Worm (Caenorhabditis elegans) whole organism, mixed stage, embryonic: ENCODE results near the gene lgc-48.

ENCODE experiments used
- M03D4.4 ChIP-seq: sonication (generic microtip); optimal IDR thresholded peaks from 2 replicates; lab custom pipeline; 2017; ENCODE audit warnings: mild to moderate bottlenecking, missing genetic modification characterization, missing compliant biosample characterization
- bed-3 ChIP-seq: fragments of 200-800 bp; sonication (Bioruptor generic); optimal IDR thresholded peaks from 3 replicates; lab custom pipeline; 2018; ENCODE audit warnings: mild to moderate bottlenecking, missing genetic modification characterization, moderate library complexity, missing compliant biosample characterization
- blmp-1 ChIP-seq: fragments of 150-350 bp; optimal IDR thresholded peaks from 2 replicates; lab custom pipeline; 2014; ENCODE audit warnings: missing biosample characterization, missing genetic modification characterization
- ceh-39 ChIP-seq: fragments of 150-350 bp; optimal IDR thresholded peaks from 2 replicates; lab custom pipeline; 2014; ENCODE audit warnings: missing biosample characterization, missing genetic modification characterization
- ceh-43 ChIP-seq: fragments of 200-800 bp; sonication (Bioruptor generic); optimal IDR thresholded peaks from 2 replicates; lab custom pipeline; 2018; ENCODE audit warnings: mild to moderate bottlenecking, missing genetic modification characterization, moderate library complexity, missing compliant biosample characterization
- ceh-83 ChIP-seq: fragments of 200-800 bp; sonication (Bioruptor generic); optimal IDR thresholded peaks from 2 replicates; lab custom pipeline; 2018; ENCODE audit warnings: mild to moderate bottlenecking, missing genetic modification characterization, missing compliant biosample characterization
- ces-1 ChIP-seq: fragments of 150-350 bp; optimal IDR thresholded peaks from 2 replicates; lab custom pipeline; 2014; ENCODE audit warnings: missing biosample characterization, missing genetic modification reagents, missing genetic modification characterization
- drap-1 ChIP-seq: fragments of 200-800 bp; sonication (Bioruptor generic); optimal IDR thresholded peaks from 3 replicates; lab custom pipeline; 2018; ENCODE audit warnings: mild to moderate bottlenecking, missing genetic modification characterization, missing compliant biosample characterization
- elt-1 ChIP-seq: sonication (generic microtip); optimal IDR thresholded peaks from 2 replicates; lab custom pipeline; 2017; ENCODE audit warnings: missing genetic modification characterization, mild to moderate bottlenecking, missing compliant biosample characterization, antibody characterized with exemption, moderate library complexity, borderline replicate concordance; ENCODE audit not compliant: insufficient read depth
- elt-3 ChIP-seq: fragments of 150-350 bp; optimal IDR thresholded peaks from 2 replicates; lab custom pipeline; 2014; ENCODE audit warnings: missing biosample characterization, missing genetic modification characterization
- flh-1 ChIP-seq: fragments of 200-800 bp; sonication (Bioruptor generic); optimal IDR thresholded peaks from 2 replicates; lab custom pipeline; 2018; ENCODE audit warnings: mild to moderate bottlenecking, missing genetic modification characterization, moderate library complexity, missing compliant biosample characterization
- ham-2 ChIP-seq: fragments of 200-800 bp; sonication (Bioruptor generic); optimal IDR thresholded peaks from 2 replicates; lab custom pipeline; 2018; ENCODE audit warnings: mild to moderate bottlenecking, missing genetic modification characterization, missing compliant biosample characterization
- lin-32 ChIP-seq: fragments of 200-800 bp; sonication (Bioruptor generic); optimal IDR thresholded peaks from 2 replicates; lab custom pipeline; 2018; ENCODE audit warnings: mild to moderate bottlenecking, missing genetic modification characterization, missing compliant biosample characterization
- lsy-2 ChIP-seq: fragments of 150-350 bp; optimal IDR thresholded peaks from 2 replicates; lab custom pipeline; 2014; ENCODE audit warnings: missing biosample characterization, missing genetic modification characterization
- mls-2 ChIP-seq: sonication (generic microtip); optimal IDR thresholded peaks from 2 replicates; lab custom pipeline; 2016; ENCODE audit warnings: mild to moderate bottlenecking, missing genetic modification characterization, moderate library complexity, missing compliant biosample characterization
- nhr-12 ChIP-seq: fragments of 150-350 bp; optimal IDR thresholded peaks from 2 replicates; lab custom pipeline; 2014; ENCODE audit warnings: missing biosample characterization, missing genetic modification characterization
- nhr-2 ChIP-seq: fragments of 150-350 bp; optimal IDR thresholded peaks from 2 replicates; lab custom pipeline; 2014; ENCODE audit warnings: missing biosample characterization, missing genetic modification characterization
- nhr-28 ChIP-seq: fragments of 150-350 bp; optimal IDR thresholded peaks from 2 replicates; lab custom pipeline; 2014; ENCODE audit warnings: missing biosample characterization, missing genetic modification characterization
- nhr-76 ChIP-seq: sonication (generic microtip); optimal IDR thresholded peaks from 2 replicates; lab custom pipeline; 2017; ENCODE audit warnings: missing biosample characterization, missing genetic modification characterization
- sem-2 ChIP-seq: fragments of 200-800 bp; sonication (Bioruptor generic); optimal IDR thresholded peaks from 2 replicates; lab custom pipeline; 2018; ENCODE audit warnings: mild to moderate bottlenecking, missing genetic modification characterization, missing compliant biosample characterization
- snpc-4 ChIP-seq: fragments of 150-350 bp; optimal IDR thresholded peaks from 2 replicates; lab custom pipeline; 2014; ENCODE audit warnings: missing biosample characterization, missing genetic modification characterization
- tbx-8 ChIP-seq: fragments of 200-800 bp; sonication (Bioruptor generic); optimal IDR thresholded peaks from 2 replicates; lab custom pipeline; 2018; ENCODE audit warnings: mild to moderate bottlenecking, missing genetic modification characterization, moderate library complexity, missing compliant biosample characterization
- unc-120 ChIP-seq: sonication (generic microtip); optimal IDR thresholded peaks from 2 replicates; lab custom pipeline; 2017; ENCODE audit warnings: missing genetic modification characterization, missing compliant biosample characterization; ENCODE audit not compliant: poor library complexity, severe bottlenecking
- unc-39 ChIP-seq: fragments of 150-350 bp; optimal IDR thresholded peaks from 2 replicates; lab custom pipeline; 2014; ENCODE audit warnings: missing biosample characterization, missing genetic modification characterization
- unc-62 ChIP-seq: fragments of 150-350 bp; optimal IDR thresholded peaks from 2 replicates; lab custom pipeline; 2014; ENCODE audit warnings: missing biosample characterization, missing genetic modification reagents, missing genetic modification characterization

Gene lgc-48

ce11 chrV:13385798-13386197 lies 45.8 kb downstream of the lgc-48 start, which contains the start of gene gcy-34:
gcy-34 (minus strand) TSS chrV:13385898.
- TF ChIP-seq sem-2 (GFP tag; lab: Kevin White, UChicago), result no peak
- no peak for TF ChIP-seq nhr-2
- no peak for TF ChIP-seq lin-32 (GFP tag; lab: Kevin White, UChicago)
- TF ChIP-seq nhr-76, result no peak
- no peak for TF ChIP-seq lsy-2 (tag; lab: Kevin White, UChicago)
- TF ChIP-seq nhr-12 (tag; lab: Kevin White, UChicago), result no peak

- TF ChIP-seq snpc-4, result no peak
- no peak for TF ChIP-seq bed-3 (GFP tag; lab: Kevin White, UChicago)
- TF ChIP-seq ceh-83 (GFP tag; lab: Kevin White, UChicago), result no peak
- no peak for TF ChIP-seq ceh-43
- no peak for TF ChIP-seq unc-62 (GFP tag; lab: Kevin White, UChicago)
- TF ChIP-seq unc-39 (tag; lab: Kevin White, UChicago), result no peak
Measured at ce11 chrV:13387472-13387871, 47.4 kb downstream of the lgc-48 start.

ce11 chrV:13388961-13389360 lies 48.9 kb downstream of the lgc-48 start:
- TF ChIP-seq elt-3 (tag; lab: Kevin White, UChicago) (no peak), mls-2 (tag; lab: Kevin White, UChicago) (no peak), bed-3 (GFP tag; lab: Kevin White, UChicago) (no peak), ceh-39 (no peak), nhr-12 (tag; lab: Kevin White, UChicago) (no peak), M03D4.4 (tag; lab: Kevin White, UChicago) (no peak), snpc-4 (no peak)

ce11 chrV:13389454-13389853 lies 49.4 kb downstream of the lgc-48 start:
- TF ChIP-seq elt-1 (peak; percentile 78), nhr-76 (no peak)

ce11 chrV:13390936-13391335 lies 50.9 kb downstream of the lgc-48 start:
- TF ChIP-seq elt-3 (tag; lab: Kevin White, UChicago) (no peak), ham-2 (GFP tag; lab: Kevin White, UChicago) (peak; percentile 22), snpc-4 (no peak), lsy-2 (tag; lab: Kevin White, UChicago) (peak; percentile 16), lin-32 (GFP tag; lab: Kevin White, UChicago) (no peak)
- TF ChIP-seq, all 35 proteins: peak for 2

ce11 chrV:13391378-13392258 lies 51.6 kb downstream of the lgc-48 start, which contains the start of gene somi-1:
somi-1 (minus strand) TSS chrV:13391395.
- TF ChIP-seq ceh-39 (no peak), ham-2 (GFP tag; lab: Kevin White, UChicago) (no peak), unc-39 (tag; lab: Kevin White, UChicago) (no peak), snpc-4 (no peak), lsy-2 (tag; lab: Kevin White, UChicago) (no peak), ces-1 (GFP tag; lab: Kevin White, UChicago) (peak; percentile 97), mls-2 (tag; lab: Kevin White, UChicago) (no peak), sem-2 (GFP tag; lab: Kevin White, UChicago) (no peak), M03D4.4 (tag; lab: Kevin White, UChicago) (no peak), blmp-1 (tag; lab: Kevin White, UChicago) (peak; percentile 88), bed-3 (GFP tag; lab: Kevin White, UChicago) (no peak), drap-1 (no peak), tbx-8 (no peak), unc-120 (tag; lab: Kevin White, UChicago) (peak; percentile 26), nhr-28 (tag; lab: Kevin White, UChicago) (no peak), flh-1 (GFP tag; lab: Kevin White, UChicago) (no peak)
